Fruit fly (Drosophila melanogaster) whole organism, prepupa: Measurements from ENCODE around the gene Sec22.

Experiments
- CG10631 ChIP-seq: fragments of 200-800 bp; sonication (Bioruptor generic); optimal IDR thresholded peaks from 2 replicates; lab custom pipeline; 2016; ENCODE audit warnings: missing biosample characterization, missing genetic modification characterization
- CG10669 ChIP-seq: fragments of 200-800 bp; sonication (Bioruptor generic); optimal IDR thresholded peaks from 3 replicates; lab custom pipeline; 2018; ENCODE audit warnings: missing biosample characterization, mild to moderate bottlenecking, missing genetic modification characterization, moderate library complexity
- CG11762 ChIP-seq: fragments of 200-800 bp; sonication (Bioruptor generic); optimal IDR thresholded peaks from 3 replicates; lab custom pipeline; 2016; ENCODE audit warnings: missing biosample characterization, missing genetic modification characterization; ENCODE audit not compliant: insufficient read depth
- CG11902 ChIP-seq: fragments of 200-800 bp; sonication (Bioruptor generic); optimal IDR thresholded peaks from 3 replicates; lab custom pipeline; 2016; ENCODE audit warnings: missing biosample characterization, missing genetic modification characterization
- CG15336 ChIP-seq: fragments of 200-800 bp; sonication (Bioruptor generic); IDR thresholded peaks from 2 replicates; pipeline ENCODE4 v1.3.6; 2022; ENCODE audit warnings: missing biosample characterization, missing genetic modification characterization
- CG16779 ChIP-seq: fragments of 200-800 bp; sonication (Bioruptor generic); optimal IDR thresholded peaks from 3 replicates; lab custom pipeline; 2017; ENCODE audit warnings: missing biosample characterization, mild to moderate bottlenecking, missing genetic modification characterization
- CG3032 ChIP-seq: fragments of 200-800 bp; optimal IDR thresholded peaks from 2 replicates; lab custom pipeline; 2019; ENCODE audit warnings: missing biosample characterization, mild to moderate bottlenecking, missing genetic modification characterization, moderate library complexity
- CG31627 ChIP-seq: fragments of 200-800 bp; sonication (Bioruptor generic); optimal IDR thresholded peaks from 3 replicates; lab custom pipeline; 2016; ENCODE audit warnings: missing biosample characterization, missing genetic modification characterization
- CG32006 ChIP-seq: fragments of 200-800 bp; sonication (Bioruptor generic); optimal IDR thresholded peaks from 3 replicates; lab custom pipeline; 2017; ENCODE audit warnings: missing biosample characterization, mild to moderate bottlenecking, missing genetic modification characterization
- CG34406 ChIP-seq: fragments of 200-800 bp; sonication (Bioruptor generic); optimal IDR thresholded peaks from 3 replicates; lab custom pipeline; 2016; ENCODE audit warnings: missing biosample characterization, missing genetic modification characterization
- CG3919 ChIP-seq: fragments of 200-800 bp; sonication (Bioruptor generic); optimal IDR thresholded peaks from 3 replicates; lab custom pipeline; 2016; ENCODE audit warnings: missing biosample characterization, missing genetic modification characterization
- CG4318 ChIP-seq: fragments of 200-800 bp; sonication (Bioruptor generic); optimal IDR thresholded peaks from 3 replicates; lab custom pipeline; 2017; ENCODE audit warnings: missing biosample characterization, mild to moderate bottlenecking, missing genetic modification characterization
- CG6276 ChIP-seq: fragments of 200-800 bp; sonication (Bioruptor generic); optimal IDR thresholded peaks from 2 replicates; lab custom pipeline; 2017; ENCODE audit warnings: missing biosample characterization, mild to moderate bottlenecking, missing genetic modification characterization
- CG6792 ChIP-seq: fragments of 200-800 bp; sonication (Bioruptor generic); optimal IDR thresholded peaks from 3 replicates; lab custom pipeline; 2016; ENCODE audit warnings: missing biosample characterization, missing genetic modification characterization
- CG6808 ChIP-seq: fragments of 200-800 bp; sonication (Bioruptor generic); optimal IDR thresholded peaks from 3 replicates; lab custom pipeline; 2017; ENCODE audit warnings: missing biosample characterization, missing genetic modification characterization, mild to moderate bottlenecking, moderate library complexity, missing genetic modification reagents
- CG6854 ChIP-seq: fragments of 200-800 bp; sonication (Bioruptor generic); optimal IDR thresholded peaks from 2 replicates; lab custom pipeline; 2017; ENCODE audit warnings: missing biosample characterization, mild to moderate bottlenecking, missing genetic modification characterization
- CG7368 ChIP-seq: fragments of 200-800 bp; sonication (Bioruptor generic); optimal IDR thresholded peaks from 3 replicates; lab custom pipeline; 2016; ENCODE audit warnings: missing biosample characterization, missing genetic modification characterization
- CG8119 ChIP-seq: fragments of 200-800 bp; sonication (Bioruptor generic); IDR thresholded peaks from 3 replicates; pipeline ENCODE4 v1.3.6; 2022; ENCODE audit warnings: missing biosample characterization, missing genetic modification characterization
- CG8319 ChIP-seq: fragments of 200-800 bp; sonication (Bioruptor generic); optimal IDR thresholded peaks from 3 replicates; lab custom pipeline; 2016; ENCODE audit warnings: missing biosample characterization, missing genetic modification characterization
- CG8632 ChIP-seq: fragments of 200-800 bp; sonication (Bioruptor generic); optimal IDR thresholded peaks from 3 replicates; lab custom pipeline; 2016; ENCODE audit warnings: missing biosample characterization, missing genetic modification characterization
- CG9139 ChIP-seq: fragments of 200-800 bp; sonication (Bioruptor generic); optimal IDR thresholded peaks from 3 replicates; lab custom pipeline; 2017; ENCODE audit warnings: missing biosample characterization, mild to moderate bottlenecking, missing genetic modification characterization
- Eip78C ChIP-seq: fragments of 200-800 bp; sonication (Bioruptor generic); peaks from one replicate; lab custom pipeline; 2016; ENCODE audit warnings: missing biosample characterization, missing genetic modification characterization
- Eip93F ChIP-seq: fragments of 200-800 bp; sonication (Bioruptor generic); optimal IDR thresholded peaks from 2 replicates; lab custom pipeline; 2016; ENCODE audit warnings: missing biosample characterization, mild to moderate bottlenecking, missing genetic modification characterization
- Ets21C ChIP-seq: fragments of 200-800 bp; sonication (Bioruptor generic); optimal IDR thresholded peaks from 3 replicates; lab custom pipeline; 2016; ENCODE audit warnings: missing biosample characterization, missing genetic modification characterization
- Gug ChIP-seq: fragments of 200-800 bp; sonication (Bioruptor generic); IDR thresholded peaks from 2 replicates; pipeline ENCODE4 v1.3.6; 2022; ENCODE audit warnings: missing biosample characterization, missing genetic modification characterization
- Hr39 ChIP-seq: fragments of 200-800 bp; sonication (Bioruptor generic); optimal IDR thresholded peaks from 2 replicates; lab custom pipeline; 2016; ENCODE audit warnings: missing biosample characterization, missing genetic modification characterization
- Hr4 ChIP-seq: fragments of 200-800 bp; sonication (Bioruptor generic); optimal IDR thresholded peaks from 3 replicates; lab custom pipeline; 2016; ENCODE audit warnings: missing biosample characterization, missing genetic modification characterization
- Lpt ChIP-seq: fragments of 200-800 bp; sonication (Bioruptor generic); optimal IDR thresholded peaks from 3 replicates; lab custom pipeline; 2016; ENCODE audit warnings: missing biosample characterization, missing genetic modification characterization
- OdsH ChIP-seq: fragments of 200-800 bp; sonication (Bioruptor generic); optimal IDR thresholded peaks from 3 replicates; lab custom pipeline; 2016; ENCODE audit warnings: missing biosample characterization, missing genetic modification characterization
- Sox102F ChIP-seq: fragments of 200-800 bp; sonication (Bioruptor generic); optimal IDR thresholded peaks from 2 replicates; lab custom pipeline; 2016; ENCODE audit warnings: missing biosample characterization, mild to moderate bottlenecking, missing genetic modification characterization
- Sox14 ChIP-seq: fragments of 200-800 bp; sonication (Bioruptor generic); optimal IDR thresholded peaks from 3 replicates; lab custom pipeline; 2016; ENCODE audit warnings: missing biosample characterization, missing genetic modification characterization
- Sox15 ChIP-seq: fragments of 200-800 bp; sonication (Bioruptor generic); optimal IDR thresholded peaks from 3 replicates; lab custom pipeline; 2016; ENCODE audit warnings: missing biosample characterization, missing genetic modification characterization
- acj6 ChIP-seq: fragments of 200-800 bp; sonication (Bioruptor generic); optimal IDR thresholded peaks from 3 replicates; lab custom pipeline; 2016; ENCODE audit warnings: missing biosample characterization, missing genetic modification characterization
- eg ChIP-seq: fragments of 200-800 bp; sonication (Bioruptor generic); IDR thresholded peaks from 3 replicates; pipeline ENCODE4 v1.3.6; 2022; ENCODE audit warnings: missing biosample characterization, missing genetic modification characterization
- esn ChIP-seq: fragments of 200-800 bp; sonication (Bioruptor generic); optimal IDR thresholded peaks from 2 replicates; lab custom pipeline; 2016; ENCODE audit warnings: missing biosample characterization, mild to moderate bottlenecking, missing genetic modification characterization, moderate library complexity
- fd59A ChIP-seq: fragments of 200-800 bp; sonication (Bioruptor generic); optimal IDR thresholded peaks from 2 replicates; lab custom pipeline; 2017; ENCODE audit warnings: missing biosample characterization, mild to moderate bottlenecking, missing genetic modification characterization, missing genetic modification reagents
- fd85E ChIP-seq: fragments of 200-800 bp; sonication (Bioruptor generic); optimal IDR thresholded peaks from 3 replicates; lab custom pipeline; 2016; ENCODE audit warnings: missing biosample characterization, missing genetic modification characterization
- fkh ChIP-seq: fragments of 200-800 bp; sonication (Bioruptor generic); optimal IDR thresholded peaks from 3 replicates; lab custom pipeline; 2017; ENCODE audit warnings: missing biosample characterization, mild to moderate bottlenecking, missing genetic modification characterization, moderate library complexity
- lz ChIP-seq: fragments of 200-800 bp; sonication (Bioruptor generic); optimal IDR thresholded peaks from 3 replicates; lab custom pipeline; 2016; ENCODE audit warnings: missing biosample characterization, missing genetic modification characterization
- net ChIP-seq: fragments of 200-800 bp; sonication (Bioruptor generic); optimal IDR thresholded peaks from 3 replicates; lab custom pipeline; 2016; ENCODE audit warnings: missing biosample characterization, missing genetic modification characterization
- pdm3 ChIP-seq: fragments of 200-800 bp; sonication (Bioruptor generic); optimal IDR thresholded peaks from 3 replicates; lab custom pipeline; 2016; ENCODE audit warnings: missing biosample characterization, missing genetic modification characterization
- salr ChIP-seq, 2 experiments: fragments of 200-800 bp; sonication (Bioruptor generic); optimal IDR thresholded peaks; 3 replicates each; lab custom pipeline; 2016 to 2018; ENCODE audit warnings: missing biosample characterization in 2 of 2, missing genetic modification characterization in 2 of 2, mild to moderate bottlenecking in 1 of 2
- ss ChIP-seq, 2 experiments: fragments of 200-800 bp; sonication (Bioruptor generic); optimal IDR thresholded peaks; 2 replicates in 1 of 2; 3 replicates in 1 of 2; lab custom pipeline; 2017 to 2018; ENCODE audit warnings: mild to moderate bottlenecking in 2 of 2, missing biosample characterization in 2 of 2, missing genetic modification characterization in 2 of 2, moderate library complexity in 1 of 2
- svp ChIP-seq: fragments of 200-800 bp; sonication (Bioruptor generic); peaks from one replicate; lab custom pipeline; 2016; ENCODE audit warnings: missing biosample characterization, missing genetic modification characterization
- vri ChIP-seq: fragments of 200-800 bp; sonication (Bioruptor generic); optimal IDR thresholded peaks from 3 replicates; lab custom pipeline; 2016; ENCODE audit warnings: missing biosample characterization, mild to moderate bottlenecking, missing genetic modification characterization

Gene Sec22

dm6 chrX:767928-768327 is 37.9 kb upstream of the Sec22 start (continued):
- TF ChIP-seq CG10669 (GFP tag; lab: Kevin White, UChicago) (peak; percentile 33), lz (GFP tag; lab: Kevin White, UChicago) (peak; percentile 27), fd85E (GFP tag; lab: Kevin White, UChicago) (no peak), CG6792 (GFP tag; lab: Kevin White, UChicago) (peak; percentile 63), fd59A (GFP tag; lab: Kevin White, UChicago) (peak; percentile 20), CG8319 (GFP tag; lab: Kevin White, UChicago) (peak; percentile 23), CG6854 (GFP tag; lab: Kevin White, UChicago) (peak; percentile 77), CG3032 (tag; lab: Kevin White, UChicago) (peak; percentile 25), CG31627 (peak; percentile 19), pdm3 (GFP tag; lab: Kevin White, UChicago) (peak; percentile 28), CG6276 (GFP tag; lab: Kevin White, UChicago) (no peak), CG32006 (no peak), salr (GFP tag; optimal IDR thresholded peaks at IDR 0.05; lab: Kevin White, UChicago) (peak in 1 of 2 experiments; percentile 52), CG16779 (no peak), vri (GFP tag; lab: Kevin White, UChicago) (peak; percentile 49), Sox102F (peak; percentile 65), acj6 (GFP tag; lab: Kevin White, UChicago) (peak; percentile 19), ss (GFP tag; optimal IDR thresholded peaks at IDR 0.05; lab: Kevin White, UChicago) (peak; percentile 27 to 70), OdsH (GFP tag; lab: Kevin White, UChicago) (peak; percentile 36), Sox14 (peak; percentile 26), CG9139 (GFP tag; lab: Kevin White, UChicago) (peak; percentile 7), net (GFP tag; lab: Kevin White, UChicago) (peak; percentile 52)

- TF ChIP-seq ss (GFP tag; optimal IDR thresholded peaks at IDR 0.05; lab: Kevin White, UChicago) (no peak), fkh (GFP tag; lab: Kevin White, UChicago) (peak; percentile 85)
- TF ChIP-seq, all 60 proteins: peak for 1
These were observed 37.3 kb upstream of the Sec22 start for dm6 chrX:768480-769123.

- TF ChIP-seq Sox102F = peak; percentile 86
- peak; percentile 63 for TF ChIP-seq CG8632
- TF ChIP-seq Lpt (GFP tag; lab: Kevin White, UChicago) = peak; percentile 32
- peak; percentile 62 for TF ChIP-seq CG7368 (GFP tag; lab: Kevin White, UChicago)
- TF ChIP-seq CG8119 = peak; percentile 64; the same call in 2 of the 3 replicates
- peak; percentile 65 for TF ChIP-seq Ets21C
- TF ChIP-seq CG10631 = peak; percentile 77
- peak; percentile 47 to 76 for TF ChIP-seq ss (GFP tag; optimal IDR thresholded peaks at IDR 0.05; lab: Kevin White, UChicago)
- peak; percentile 82 for TF ChIP-seq esn (GFP tag; lab: Kevin White, UChicago)
- TF ChIP-seq salr (GFP tag; optimal IDR thresholded peaks at IDR 0.05; lab: Kevin White, UChicago) = peak in 1 of 2 experiments; percentile 58
- peak; percentile 59 for TF ChIP-seq acj6 (GFP tag; lab: Kevin White, UChicago)
- TF ChIP-seq Hr39 (GFP tag; lab: Kevin White, UChicago) = peak; percentile 74
- TF ChIP-seq Sox15 (GFP tag; lab: Kevin White, UChicago) = no peak
- TF ChIP-seq CG3032 (tag; lab: Kevin White, UChicago) = peak; percentile 66
- TF ChIP-seq Eip78C (GFP tag; lab: Kevin White, UChicago) = peak; percentile 94
- TF ChIP-seq eg (GFP tag; lab: Robert Waterston, UW) = peak; percentile 67
- peak; percentile 40 for TF ChIP-seq CG11762 (GFP tag; lab: Kevin White, UChicago)
- peak; percentile 89 for TF ChIP-seq svp (GFP tag; lab: Kevin White, UChicago)
- TF ChIP-seq Eip93F = no peak
- TF ChIP-seq CG4318 (GFP tag; lab: Kevin White, UChicago) = peak; percentile 28
- TF ChIP-seq CG6808 = peak; percentile 72
- TF ChIP-seq OdsH (GFP tag; lab: Kevin White, UChicago) = peak; percentile 70
- TF ChIP-seq CG3919 = peak; percentile 76
- peak; percentile 24 for TF ChIP-seq CG16779
- TF ChIP-seq lz (GFP tag; lab: Kevin White, UChicago) = peak; percentile 81
- TF ChIP-seq Hr4 (GFP tag; lab: Kevin White, UChicago) = peak; percentile 55
- TF ChIP-seq CG34406 (GFP tag; lab: Kevin White, UChicago) = peak; percentile 65
- peak; percentile 74 for TF ChIP-seq CG15336 (GFP tag; lab: Robert Waterston, UW)
- peak; percentile 60 for TF ChIP-seq CG6854 (GFP tag; lab: Kevin White, UChicago)
- TF ChIP-seq CG9139 (GFP tag; lab: Kevin White, UChicago) = peak; percentile 44
- TF ChIP-seq CG11902 (GFP tag; lab: Kevin White, UChicago) = peak; percentile 44
- TF ChIP-seq pdm3 (GFP tag; lab: Kevin White, UChicago) = peak; percentile 76
- TF ChIP-seq Gug (GFP tag; lab: Robert Waterston, UW) = no peak
These were observed 36.2 kb upstream of the Sec22 start, which contains the start of gene fz3 for dm6 chrX:769639-770124. fz3 (plus strand) TSS chrX:769945.
